Fruit fly (Drosophila melanogaster): ENCODE data around the gene Frq1.

The Frq1 gene

DNA sequence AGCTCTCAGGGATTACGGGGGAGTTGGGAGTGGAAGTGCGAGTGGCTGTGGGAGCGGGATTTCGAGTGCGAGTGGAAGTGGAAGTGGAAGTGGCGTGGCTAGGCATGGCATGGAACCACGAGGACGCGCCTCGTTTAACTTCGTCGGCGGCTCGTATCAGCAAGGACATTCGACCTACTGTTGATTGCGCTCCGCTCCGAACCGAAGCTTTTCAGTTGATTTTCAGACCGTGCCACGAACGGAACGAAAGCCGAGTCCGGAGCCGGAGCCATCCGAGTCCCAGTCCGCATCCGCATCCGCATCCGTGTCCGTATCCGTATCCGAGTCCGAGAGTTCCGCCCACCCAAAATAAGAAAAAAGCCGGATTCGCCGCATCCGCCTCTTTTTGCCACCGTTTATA lies 30.8 kb downstream of the Frq1 start:
- TF ChIP-seq gl (tag; optimal IDR thresholded peaks at IDR 0.05) (no peak), rn (GFP tag; IDR thresholded peaks at IDR 0.05) (no peak), Snoo (tag; optimal IDR thresholded peaks at IDR 0.05) (no peak), Pif1B (GFP tag; optimal IDR thresholded peaks at IDR 0.05) (no peak), CG14655 (GFP tag; optimal IDR thresholded peaks at IDR 0.05) (no peak), CG4496 (GFP tag; IDR thresholded peaks at IDR 0.05) (no peak), CG8159 (tag; optimal IDR thresholded peaks at IDR 0.05) (no peak), D1 (tag; optimal IDR thresholded peaks at IDR 0.05) (no peak), fd96Ca (GFP tag; IDR thresholded peaks at IDR 0.05) (no peak), CG13204 (GFP tag; optimal IDR thresholded peaks at IDR 0.05) (no peak), Pif1A (GFP tag; optimal IDR thresholded peaks at IDR 0.05) (no peak), CG12605 (GFP tag; IDR thresholded peaks at IDR 0.05) (no peak), EcR (GFP tag; optimal IDR thresholded peaks at IDR 0.05) (no peak), CG34367 (tag; optimal IDR thresholded peaks at IDR 0.05) (no peak), CG32121 (GFP tag; IDR thresholded peaks at IDR 0.05) (no peak), CG10348 (GFP tag; IDR thresholded peaks at IDR 0.05) (no peak), CG8301 (tag; optimal IDR thresholded peaks at IDR 0.05) (no peak), CG15710 (tag; optimal IDR thresholded peaks at IDR 0.05) (no peak), Ets98B (GFP tag; IDR thresholded peaks at IDR 0.05) (no peak)

DNA sequence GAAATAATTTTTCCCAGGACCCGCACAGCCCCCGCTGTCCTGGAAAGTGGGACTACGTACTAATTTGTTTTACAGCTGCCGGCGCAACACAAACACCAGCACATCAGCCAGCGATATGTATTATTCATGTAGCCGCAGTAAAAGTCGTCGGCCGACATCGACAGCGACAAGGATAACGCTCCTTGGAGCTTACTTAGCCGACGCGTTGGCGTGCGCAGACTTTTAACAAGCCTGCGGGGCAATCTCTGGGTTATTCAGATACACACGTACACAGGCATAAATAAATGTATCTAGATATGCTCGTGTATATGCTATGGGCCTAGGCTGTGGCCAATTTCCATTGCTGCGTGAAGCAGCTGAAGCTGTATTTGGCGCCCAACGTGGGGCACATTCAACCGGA lies 42.5 kb downstream of the Frq1 start:
- TF ChIP-seq CG4496 (GFP tag; IDR thresholded peaks at IDR 0.05), result no peak
- no peak for TF ChIP-seq Pif1B (GFP tag; optimal IDR thresholded peaks at IDR 0.05)
- no peak for TF ChIP-seq CG12605 (GFP tag; IDR thresholded peaks at IDR 0.05)
- no peak for TF ChIP-seq CG13204 (GFP tag; optimal IDR thresholded peaks at IDR 0.05)
- TF ChIP-seq EcR (GFP tag; optimal IDR thresholded peaks at IDR 0.05), result no peak
- TF ChIP-seq CG17806 (tag; optimal IDR thresholded peaks at IDR 0.05), result no peak
- TF ChIP-seq rn (GFP tag; IDR thresholded peaks at IDR 0.05), result no peak
- TF ChIP-seq CG34367 (tag; optimal IDR thresholded peaks at IDR 0.05), result no peak

DNA sequence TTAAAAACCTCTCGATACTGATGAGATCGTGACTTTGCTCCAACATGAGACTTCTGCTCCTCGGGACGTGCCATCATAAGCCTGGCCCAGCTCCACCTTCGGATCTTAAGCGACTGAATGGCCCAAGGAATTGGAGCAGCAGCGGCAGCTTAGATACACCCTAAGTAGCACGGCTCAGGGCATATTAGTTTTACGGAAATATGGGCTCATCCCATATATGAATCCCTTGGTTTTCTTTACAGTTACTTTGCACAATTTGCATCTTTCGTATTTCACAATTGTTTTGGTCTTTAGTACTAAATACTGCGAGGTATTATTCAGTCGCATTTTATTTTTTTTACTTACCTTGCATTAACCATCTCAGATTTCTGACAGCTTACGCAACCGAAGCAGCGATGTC lies 49.9 kb downstream of the Frq1 start, which contains the start of gene Hesr:
Gene Hesr, minus strand, starts transcription at position 101 of the 400 bp plus-strand sequence.
- TF ChIP-seq Ets98B (GFP tag; IDR thresholded peaks at IDR 0.05), result no peak
- TF ChIP-seq D1 (tag; optimal IDR thresholded peaks at IDR 0.05), result no peak
- TF ChIP-seq CG14655 (GFP tag; optimal IDR thresholded peaks at IDR 0.05), result no peak
- no peak for TF ChIP-seq CG9948 (tag; optimal IDR thresholded peaks at IDR 0.05)
- no peak for TF ChIP-seq CG17806 (tag; optimal IDR thresholded peaks at IDR 0.05)
- no peak for TF ChIP-seq CG4496 (GFP tag; IDR thresholded peaks at IDR 0.05)
- TF ChIP-seq CG34367 (tag; optimal IDR thresholded peaks at IDR 0.05), result no peak
- no peak for TF ChIP-seq fd96Ca (GFP tag; IDR thresholded peaks at IDR 0.05)
- TF ChIP-seq EcR (GFP tag; optimal IDR thresholded peaks at IDR 0.05), result no peak
- no peak for TF ChIP-seq Pif1B (GFP tag; optimal IDR thresholded peaks at IDR 0.05)
- TF ChIP-seq CG8301 (tag; optimal IDR thresholded peaks at IDR 0.05), result no peak
- no peak for TF ChIP-seq gl (tag; optimal IDR thresholded peaks at IDR 0.05)
- TF ChIP-seq CG13204 (GFP tag; optimal IDR thresholded peaks at IDR 0.05), result no peak
- TF ChIP-seq CG15710 (tag; optimal IDR thresholded peaks at IDR 0.05), result no peak
- no peak for TF ChIP-seq Snoo (tag; optimal IDR thresholded peaks at IDR 0.05)
- TF ChIP-seq Pif1A (GFP tag; optimal IDR thresholded peaks at IDR 0.05), result no peak
- no peak for TF ChIP-seq CG12605 (GFP tag; IDR thresholded peaks at IDR 0.05)

DNA sequence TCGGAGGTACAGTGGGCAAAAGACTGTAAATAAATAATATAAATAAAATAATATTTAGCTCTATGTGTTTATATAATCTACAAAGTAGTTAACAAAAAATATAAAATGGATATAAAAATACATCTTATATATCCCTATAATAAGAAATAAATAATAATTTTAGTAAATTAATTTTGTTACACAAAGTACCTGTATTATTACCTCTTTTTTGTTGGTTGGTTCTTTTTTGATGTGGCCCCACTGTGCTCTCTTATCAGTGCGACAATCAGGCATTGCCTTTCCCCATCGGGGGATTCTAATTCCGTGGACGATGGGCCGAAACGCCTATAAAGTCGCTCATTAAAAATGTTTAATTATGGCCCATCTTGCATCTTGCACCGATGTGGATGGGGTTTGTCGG lies 52.4 kb downstream of the Frq1 start:
- TF ChIP-seq CG9948 (tag; optimal IDR thresholded peaks at IDR 0.05), result peak; percentile 3
- TF ChIP-seq CG34367 (tag; optimal IDR thresholded peaks at IDR 0.05), result no peak
- no peak for TF ChIP-seq EcR (GFP tag; optimal IDR thresholded peaks at IDR 0.05)
- TF ChIP-seq CG14655 (GFP tag; optimal IDR thresholded peaks at IDR 0.05), result no peak
- TF ChIP-seq CG8301 (tag; optimal IDR thresholded peaks at IDR 0.05), result no peak
- no peak for TF ChIP-seq Ets98B (GFP tag; IDR thresholded peaks at IDR 0.05)
- no peak for TF ChIP-seq gl (tag; optimal IDR thresholded peaks at IDR 0.05)
- peak; percentile 23 for TF ChIP-seq CG8159 (tag; optimal IDR thresholded peaks at IDR 0.05)

DNA sequence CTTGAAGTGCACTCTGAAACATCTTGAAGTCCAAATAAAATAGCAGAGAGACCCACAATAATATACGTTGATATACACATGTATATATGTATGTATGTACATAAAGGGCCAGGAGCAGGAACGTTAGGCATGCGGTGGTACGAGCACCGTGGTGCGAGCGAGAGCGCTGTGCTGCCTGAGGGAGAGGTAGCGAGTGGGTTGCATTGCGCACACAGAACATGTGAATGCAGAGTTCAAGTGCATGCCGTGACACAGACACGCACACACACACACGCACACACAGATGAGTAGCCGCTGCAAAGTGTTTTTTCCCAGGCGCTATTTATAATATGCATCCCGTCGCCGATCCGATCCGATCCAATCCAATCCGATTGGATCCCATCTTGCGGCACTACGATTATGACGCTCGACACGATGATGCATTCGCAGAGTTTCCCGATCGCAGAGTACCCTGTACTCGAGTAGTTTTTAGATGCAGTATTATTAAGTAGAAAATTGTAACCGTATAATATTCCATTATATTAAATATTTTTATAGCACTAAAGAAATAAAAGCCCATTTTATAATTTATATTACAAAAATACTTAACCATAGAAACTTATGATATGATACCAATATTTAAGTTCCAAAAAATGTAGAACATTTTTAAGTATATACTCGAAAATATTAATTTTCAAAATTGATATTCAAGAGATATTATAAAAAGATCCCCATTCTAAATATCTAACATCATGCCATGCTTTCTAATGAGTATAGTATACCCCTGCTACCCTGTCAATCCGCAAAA lies 53.1 kb downstream of the Frq1 start:
- TF ChIP-seq CG8159 (tag; optimal IDR thresholded peaks at IDR 0.05) (peak; percentile 32), CG14655 (GFP tag; optimal IDR thresholded peaks at IDR 0.05) (peak; percentile 34), Ets98B (GFP tag; IDR thresholded peaks at IDR 0.05) (no peak), CG10348 (GFP tag; IDR thresholded peaks at IDR 0.05) (no peak)

DNA sequence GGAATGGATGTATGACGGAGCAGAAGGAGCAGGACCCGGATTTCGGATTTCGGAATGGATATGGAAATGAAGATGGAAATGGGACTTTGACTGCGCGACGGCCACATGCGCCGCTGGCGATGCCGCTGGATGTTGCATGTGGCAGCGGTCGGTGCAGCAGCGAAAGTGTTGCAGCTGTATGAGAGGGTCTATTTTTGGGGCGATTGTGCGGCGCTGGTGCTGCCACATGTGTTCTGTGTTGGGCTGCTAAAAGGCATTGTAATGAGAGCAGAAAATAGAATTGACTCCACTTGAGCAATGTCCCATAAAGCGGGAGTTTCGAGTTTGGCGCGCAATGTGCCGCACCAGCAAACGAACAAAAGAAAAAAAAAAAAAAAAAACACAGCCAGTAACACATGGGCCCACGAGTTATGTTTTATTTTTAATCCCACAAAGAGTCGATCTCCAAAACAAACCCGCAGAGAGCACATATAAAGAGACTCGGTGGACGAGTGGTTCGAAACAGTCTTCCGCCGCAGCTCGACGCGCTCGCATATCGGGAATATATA lies 53.8 kb downstream of the Frq1 start, which contains the start of gene Him:
Gene Him, plus strand, starts transcription at position 498 of the 548 bp plus-strand sequence.
- TF ChIP-seq gl (tag; optimal IDR thresholded peaks at IDR 0.05) (no peak), Ets98B (GFP tag; IDR thresholded peaks at IDR 0.05) (no peak), CG4496 (GFP tag; IDR thresholded peaks at IDR 0.05) (no peak), rn (GFP tag; IDR thresholded peaks at IDR 0.05) (no peak), fd96Ca (GFP tag; IDR thresholded peaks at IDR 0.05) (no peak), Pif1B (GFP tag; optimal IDR thresholded peaks at IDR 0.05) (no peak), EcR (GFP tag; optimal IDR thresholded peaks at IDR 0.05) (no peak), CG32121 (GFP tag; IDR thresholded peaks at IDR 0.05) (no peak), CG14655 (GFP tag; optimal IDR thresholded peaks at IDR 0.05) (no peak), CG8159 (tag; optimal IDR thresholded peaks at IDR 0.05) (no peak), CG9948 (tag; optimal IDR thresholded peaks at IDR 0.05) (no peak), Snoo (tag; optimal IDR thresholded peaks at IDR 0.05) (no peak), D1 (tag; optimal IDR thresholded peaks at IDR 0.05) (no peak), CG12605 (GFP tag; IDR thresholded peaks at IDR 0.05) (no peak), CG8301 (tag; optimal IDR thresholded peaks at IDR 0.05) (no peak)
